5 fruit fly cellular contexts compared by ENCODE assay signal in the genomic region with DNA sequence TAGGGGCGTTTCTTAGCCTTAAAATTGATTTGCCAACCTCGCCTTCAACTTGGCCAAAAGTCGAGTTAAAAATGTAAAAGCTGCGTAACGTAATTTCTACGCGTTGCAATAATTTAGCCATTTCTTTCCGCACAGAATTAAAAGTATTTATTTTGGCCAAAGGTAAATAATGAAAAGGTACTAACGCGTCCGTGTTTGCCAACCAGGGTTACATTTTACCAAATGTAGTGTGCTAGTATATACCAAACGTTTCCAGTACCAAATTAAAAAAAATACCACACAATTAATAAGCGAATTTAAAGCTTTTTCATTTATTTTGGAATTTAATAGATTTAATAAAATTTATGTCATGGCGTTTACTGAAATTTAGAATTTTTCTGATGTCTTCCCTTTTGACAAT.
A peak's percentile ranks its signal among the peaks of the same experiment; 100 is the strongest.
TF ChIP-seq lines count a peak whose summit lies in the region.

A gene (minus strand): TSS at position 179 of the 400 bp plus-strand sequence.

- TF ChIP-seq CTCF in whole organism, embryonic (GFP tag; optimal IDR thresholded peaks at IDR 0.05; lab: Kevin White, UChicago), result no peak

TF ChIP-seq in whole organism, adult, 20 proteins besides CTCF, POLR2A, EP300 and RAD21 (continues in another document):
- TF ChIP-seq Hr96 (GFP tag; optimal IDR thresholded peaks at IDR 0.05; lab: Kevin White, UChicago) (peak; percentile 4), CG7101 (tag; optimal IDR thresholded peaks at IDR 0.05; lab: Kevin White, UChicago) (peak; percentile 73), CG7045 (GFP tag; optimal IDR thresholded peaks at IDR 0.05; lab: Kevin White, UChicago) (peak; percentile 58), CG14711 (tag; optimal IDR thresholded peaks at IDR 0.05; lab: Kevin White, UChicago) (peak; percentile 11), pad (GFP tag; optimal IDR thresholded peaks at IDR 0.05; lab: Kevin White, UChicago) (peak; percentile 47), cic (GFP tag; optimal IDR thresholded peaks at IDR 0.05; lab: Kevin White, UChicago) (peak; percentile 48), toe (GFP tag; optimal IDR thresholded peaks at IDR 0.05; lab: Kevin White, UChicago) (peak; percentile 49), cnc (optimal IDR thresholded peaks at IDR 0.05; lab: Kevin White, UChicago) (no peak), CG33017 (tag; optimal IDR thresholded peaks at IDR 0.05; lab: Kevin White, UChicago) (peak; percentile 47), Clk (GFP tag; optimal IDR thresholded peaks at IDR 0.05; lab: Kevin White, UChicago) (no peak), kay (GFP tag; lab: Kevin White, UChicago; ENCODE audit: borderline replicate concordance) (peak; percentile 84), CG5204 (GFP tag; optimal IDR thresholded peaks at IDR 0.05; lab: Kevin White, UChicago) (peak; percentile 58), CG1620 (GFP tag; optimal IDR thresholded peaks at IDR 0.05; lab: Kevin White, UChicago) (peak; percentile 82), tj (GFP tag; optimal IDR thresholded peaks at IDR 0.05; lab: Kevin White, UChicago) (peak; percentile 28), Mnt (GFP tag; optimal IDR thresholded peaks at IDR 0.05; lab: Kevin White, UChicago) (peak; percentile 44), bab1 (GFP tag; optimal IDR thresholded peaks at IDR 0.05; lab: Kevin White, UChicago) (peak; percentile 9), CG12768 (GFP tag; optimal IDR thresholded peaks at IDR 0.05; lab: Kevin White, UChicago) (peak; percentile 44)

TF ChIP-seq in whole organism, embryonic, 481 proteins besides CTCF, POLR2A, EP300 and RAD21 (continues in another document):
- TF ChIP-seq CG10274 (GFP tag; optimal IDR thresholded peaks at IDR 0.05; lab: Kevin White, UChicago) (no peak), dan (GFP tag; IDR thresholded peaks at IDR 0.05; lab: Robert Waterston, UW) (no peak), CG8281 (tag; optimal IDR thresholded peaks at IDR 0.05; lab: Kevin White, UChicago) (peak; percentile 18), CG4707 (GFP tag; optimal IDR thresholded peaks at IDR 0.05; lab: Kevin White, UChicago) (peak; percentile 44), CG2199 (GFP tag; IDR thresholded peaks at IDR 0.05; lab: Robert Waterston, UW) (no peak), CG2875 (GFP tag; optimal IDR thresholded peaks at IDR 0.05; lab: Kevin White, UChicago) (peak; percentile 71), CG2202 (tag; optimal IDR thresholded peaks at IDR 0.05; lab: Kevin White, UChicago) (peak; percentile 46), CG3838 (GFP tag; optimal IDR thresholded peaks at IDR 0.05; lab: Kevin White, UChicago) (peak; percentile 54), Antp (GFP tag; optimal IDR thresholded peaks at IDR 0.05; lab: Kevin White, UChicago) (peak; percentile 61), CG9876 (GFP tag; optimal IDR thresholded peaks at IDR 0.05; lab: Kevin White, UChicago) (peak; percentile 66), CG6813 (GFP tag; optimal IDR thresholded peaks at IDR 0.05; lab: Kevin White, UChicago) (peak; percentile 37), aop (GFP tag; IDR thresholded peaks at IDR 0.05; lab: Robert Waterston, UW) (no peak), exex (tag; optimal IDR thresholded peaks at IDR 0.05; lab: Kevin White, UChicago) (no peak), mld (GFP tag; IDR thresholded peaks at IDR 0.05; lab: Robert Waterston, UW; ENCODE audit: partially characterized antibody) (no peak), CG2889 (GFP tag; IDR thresholded peaks at IDR 0.05; lab: Robert Waterston, UW) (no peak), CG4820 (GFP tag; optimal IDR thresholded peaks at IDR 0.05; lab: Kevin White, UChicago) (peak; percentile 58), gce (GFP tag; IDR thresholded peaks at IDR 0.05; lab: Robert Waterston, UW) (no peak), Pdp1 (GFP tag; optimal IDR thresholded peaks at IDR 0.05; lab: Kevin White, UChicago) (peak; percentile 36 to 76)

TF ChIP-seq in whole organism, prepupa, 60 proteins besides CTCF, POLR2A, EP300 and RAD21 (continues in another document):
- TF ChIP-seq Hr39 (GFP tag; optimal IDR thresholded peaks at IDR 0.05; lab: Kevin White, UChicago) (peak; percentile 16), Ets96B (tag; optimal IDR thresholded peaks at IDR 0.05; lab: Kevin White, UChicago) (no peak), Ets21C (GFP tag; optimal IDR thresholded peaks at IDR 0.05; lab: Kevin White, UChicago) (no peak), CG6163 (GFP tag; IDR thresholded peaks at IDR 0.05; lab: Robert Waterston, UW) (no peak), Gug (GFP tag; IDR thresholded peaks at IDR 0.05; lab: Robert Waterston, UW) (no peak), CG16779 (tag; optimal IDR thresholded peaks at IDR 0.05; lab: Kevin White, UChicago) (no peak), fd59A (GFP tag; optimal IDR thresholded peaks at IDR 0.05; lab: Kevin White, UChicago) (no peak), cyc (GFP tag; optimal IDR thresholded peaks at IDR 0.05; lab: Kevin White, UChicago) (peak; percentile 40), CG8119 (GFP tag; IDR thresholded peaks at IDR 0.05; lab: Robert Waterston, UW) (no peak), dsx (GFP tag; optimal IDR thresholded peaks at IDR 0.05; lab: Kevin White, UChicago; ENCODE audit: poor library complexity, severe bottlenecking) (no peak), CG6276 (GFP tag; optimal IDR thresholded peaks at IDR 0.05; lab: Kevin White, UChicago) (no peak), Sox14 (GFP tag; optimal IDR thresholded peaks at IDR 0.05; lab: Kevin White, UChicago) (peak; percentile 12), CG10631 (GFP tag; optimal IDR thresholded peaks at IDR 0.05; lab: Kevin White, UChicago) (peak; percentile 55), eg (GFP tag; IDR thresholded peaks at IDR 0.05; lab: Robert Waterston, UW) (no peak), Eip93F (GFP tag; optimal IDR thresholded peaks at IDR 0.05; lab: Kevin White, UChicago) (no peak), salr (GFP tag; optimal IDR thresholded peaks at IDR 0.05; lab: Kevin White, UChicago) (no peak), CG34406 (GFP tag; optimal IDR thresholded peaks at IDR 0.05; lab: Kevin White, UChicago) (no peak), CG10669 (GFP tag; optimal IDR thresholded peaks at IDR 0.05; lab: Kevin White, UChicago) (no peak), fd85E (GFP tag; optimal IDR thresholded peaks at IDR 0.05; lab: Kevin White, UChicago) (no peak)

TF ChIP-seq in whole organism, pupa, 21 proteins besides CTCF, POLR2A, EP300 and RAD21:
- TF ChIP-seq Pif1B (GFP tag; optimal IDR thresholded peaks at IDR 0.05; lab: Kevin White, UChicago) (no peak), CG8159 (tag; optimal IDR thresholded peaks at IDR 0.05; lab: Kevin White, UChicago) (peak; percentile 17)

TF ChIP-seq in whole organism, wandering third instar larva, 38 proteins besides CTCF, POLR2A, EP300 and RAD21 (continues in another document):
- TF ChIP-seq Sp1 (GFP tag; optimal IDR thresholded peaks at IDR 0.05; lab: Kevin White, UChicago), result peak; percentile 40
- TF ChIP-seq CG9705 (GFP tag; optimal IDR thresholded peaks at IDR 0.05; lab: Kevin White, UChicago), result peak; percentile 64
- TF ChIP-seq dl (GFP tag; optimal IDR thresholded peaks at IDR 0.05; lab: Kevin White, UChicago; ENCODE audit: insufficient read depth in 1 of 2, partially characterized antibody in 2 of 2), result no peak
- no peak for TF ChIP-seq Mio (GFP tag; optimal IDR thresholded peaks at IDR 0.05; lab: Kevin White, UChicago)
- peak; percentile 90 for TF ChIP-seq Hnf4 (GFP tag; optimal IDR thresholded peaks at IDR 0.05; lab: Kevin White, UChicago)
- TF ChIP-seq lola (GFP tag; optimal IDR thresholded peaks at IDR 0.05; lab: Kevin White, UChicago), result no peak
- TF ChIP-seq CG32264 (GFP tag; optimal IDR thresholded peaks at IDR 0.05; lab: Kevin White, UChicago), result peak; percentile 51
- peak; percentile 97 for TF ChIP-seq Hr83 (GFP tag; optimal IDR thresholded peaks at IDR 0.05; lab: Kevin White, UChicago; ENCODE audit: poor library complexity, severe bottlenecking)
- TF ChIP-seq Jra (GFP tag; optimal IDR thresholded peaks at IDR 0.05; lab: Kevin White, UChicago), result peak; percentile 86
- TF ChIP-seq usp (GFP tag; optimal IDR thresholded peaks at IDR 0.05; lab: Kevin White, UChicago), result no peak
- peak; percentile 73 for TF ChIP-seq h (GFP tag; optimal IDR thresholded peaks at IDR 0.05; lab: Kevin White, UChicago)
- TF ChIP-seq jim (GFP tag; optimal IDR thresholded peaks at IDR 0.05; lab: Kevin White, UChicago), result peak; percentile 85
- no peak for TF ChIP-seq brk (GFP tag; optimal IDR thresholded peaks at IDR 0.05; lab: Kevin White, UChicago)
- TF ChIP-seq psq (GFP tag; optimal IDR thresholded peaks at IDR 0.05; lab: Kevin White, UChicago), result peak; percentile 60
- no peak for TF ChIP-seq tai (GFP tag; optimal IDR thresholded peaks at IDR 0.05; lab: Kevin White, UChicago)
- peak; percentile 62 for TF ChIP-seq sv (GFP tag; optimal IDR thresholded peaks at IDR 0.05; lab: Kevin White, UChicago)
- TF ChIP-seq foxo (GFP tag; optimal IDR thresholded peaks at IDR 0.05; lab: Kevin White, UChicago), result peak; percentile 21 to 67
- peak; percentile 23 for TF ChIP-seq HLH106 (tag; optimal IDR thresholded peaks at IDR 0.05; lab: Kevin White, UChicago)
- TF ChIP-seq Dif (GFP tag; optimal IDR thresholded peaks at IDR 0.05; lab: Kevin White, UChicago; ENCODE audit: partially characterized antibody), result no peak
- peak; percentile 54 for TF ChIP-seq br (GFP tag; optimal IDR thresholded peaks at IDR 0.05; lab: Kevin White, UChicago)
- TF ChIP-seq rgr (GFP tag; optimal IDR thresholded peaks at IDR 0.05; lab: Kevin White, UChicago), result peak; percentile 85
- TF ChIP-seq OdsH (GFP tag; optimal IDR thresholded peaks at IDR 0.05; lab: Kevin White, UChicago), result peak; percentile 66
- TF ChIP-seq dmrt93B (GFP tag; optimal IDR thresholded peaks at IDR 0.05; lab: Kevin White, UChicago), result peak; percentile 50
- TF ChIP-seq Rel (GFP tag; optimal IDR thresholded peaks at IDR 0.05; lab: Kevin White, UChicago), result no peak
- peak; percentile 32 for TF ChIP-seq Rel (tag; optimal IDR thresholded peaks at IDR 0.05; lab: Kevin White, UChicago)
- TF ChIP-seq pan (optimal IDR thresholded peaks at IDR 0.05; lab: Kevin White, UChicago), result no peak
- peak; percentile 28 for TF ChIP-seq woc (GFP tag; optimal IDR thresholded peaks at IDR 0.05; lab: Kevin White, UChicago)
- peak; percentile 70 for TF ChIP-seq dsf (GFP tag; optimal IDR thresholded peaks at IDR 0.05; lab: Kevin White, UChicago; ENCODE audit: borderline replicate concordance)
- TF ChIP-seq fru (GFP tag; optimal IDR thresholded peaks at IDR 0.05; lab: Kevin White, UChicago), result peak; percentile 48
- peak; percentile 64 for TF ChIP-seq ey (GFP tag; optimal IDR thresholded peaks at IDR 0.05; lab: Kevin White, UChicago)
- TF ChIP-seq Abd-B (GFP tag; optimal IDR thresholded peaks at IDR 0.05; lab: Kevin White, UChicago), result no peak
- TF ChIP-seq sage (GFP tag; optimal IDR thresholded peaks at IDR 0.05; lab: Kevin White, UChicago), result no peak
- TF ChIP-seq Dfd (GFP tag; optimal IDR thresholded peaks at IDR 0.05; lab: Kevin White, UChicago), result no peak
- TF ChIP-seq Myc (optimal IDR thresholded peaks at IDR 0.05; lab: Kevin White, UChicago), result no peak
- TF ChIP-seq Vsx2 (GFP tag; optimal IDR thresholded peaks at IDR 0.05; lab: Kevin White, UChicago; ENCODE audit: partially characterized antibody), result no peak
- no peak for TF ChIP-seq N (GFP tag; optimal IDR thresholded peaks at IDR 0.05; lab: Kevin White, UChicago)
